Worm (Caenorhabditis elegans): Measurements from ENCODE around the gene C16D2.1.
A peak's percentile ranks its signal among the peaks of the same experiment; 100 is the strongest.

DNA sequence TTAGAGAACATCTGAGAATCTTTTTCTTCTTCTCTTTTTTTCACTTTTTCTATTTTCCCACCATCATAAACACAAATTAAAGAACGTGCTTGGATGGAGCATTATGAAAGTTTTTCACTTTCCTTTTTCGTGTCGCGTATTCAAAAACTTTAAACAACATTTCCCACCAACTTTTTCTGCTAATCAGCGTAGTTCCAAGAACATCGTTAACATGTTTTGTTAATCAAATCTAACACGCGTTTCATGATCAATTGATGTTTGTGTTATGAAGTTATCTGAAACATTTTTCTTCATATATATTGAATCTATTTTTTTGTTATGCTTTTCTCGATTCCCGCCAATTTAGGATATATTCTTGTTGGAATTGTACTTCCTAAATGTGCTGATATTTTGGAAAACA, 15.8 kb upstream of the C16D2.1 start:
- TF ChIP-seq hlh-4 (tag; optimal IDR thresholded peaks at IDR 0.05) (no peak), mep-1 (tag; optimal IDR thresholded peaks at IDR 0.05) (no peak), nhr-11 (tag; optimal IDR thresholded peaks at IDR 0.05) (peak; percentile 25), tbx-2 (tag; optimal IDR thresholded peaks at IDR 0.05) (no peak), isw-1 (GFP tag; IDR thresholded peaks at IDR 0.05) (no peak), pag-3 (tag; optimal IDR thresholded peaks at IDR 0.05; ENCODE audit: borderline replicate concordance, insufficient read depth) (no peak)

Measured in whole organism, L1 larva.